Fruit fly (Drosophila melanogaster): Measurements from ENCODE around the gene Ssl1.

The Ssl1 gene

dm6 chr3L:22883649-22884048 is 4.8 kb downstream of the Ssl1 start (continued):
- TF ChIP-seq twi (tag; optimal IDR thresholded peaks at IDR 0.05) = no peak
- TF ChIP-seq CG2199 (GFP tag; IDR thresholded peaks at IDR 0.05) = 0 out of 3 replicates have a peak, but pooled peaks have one; percentile 10
- no peak for TF ChIP-seq CG7556 (GFP tag; optimal IDR thresholded peaks at IDR 0.05)
- TF ChIP-seq CG13424 (tag; optimal IDR thresholded peaks at IDR 0.05) = peak; percentile 9
- TF ChIP-seq zfh1 (GFP tag; IDR thresholded peaks at IDR 0.05) = 0 out of 3 replicates have a peak, but pooled peaks have one; percentile 22
- TF ChIP-seq ro (GFP tag; IDR thresholded peaks at IDR 0.05) = no peak
- TF ChIP-seq vnd (GFP tag; IDR thresholded peaks at IDR 0.05; ENCODE audit: partially characterized antibody) = no peak
- peak; percentile 38 for TF ChIP-seq tap (tag; optimal IDR thresholded peaks at IDR 0.05)
- TF ChIP-seq z (GFP tag; IDR thresholded peaks at IDR 0.05) = no peak
- TF ChIP-seq CG12071 (GFP tag; optimal IDR thresholded peaks at IDR 0.05) = no peak
- peak; percentile 42 for TF ChIP-seq CG2712 (tag; optimal IDR thresholded peaks at IDR 0.05)
- TF ChIP-seq btn (GFP tag; optimal IDR thresholded peaks at IDR 0.05) = no peak
- no peak for TF ChIP-seq E2f2 (GFP tag; IDR thresholded peaks at IDR 0.05)
- TF ChIP-seq pb (GFP tag; optimal IDR thresholded peaks at IDR 0.05) = no peak
- peak in 1 of 2 experiments; percentile 16 for TF ChIP-seq bsh (GFP tag; optimal IDR thresholded peaks at IDR 0.05)
- TF ChIP-seq nmo (GFP tag; optimal IDR thresholded peaks at IDR 0.05) = peak; percentile 27

- TF ChIP-seq CG3407 (GFP tag; optimal IDR thresholded peaks at IDR 0.05) (no peak), sens (GFP tag) (peak; percentile 18), Ets65A (GFP tag) (peak; percentile 55)
Observed at dm6 chr3L:22884481-22884880, 5.6 kb downstream of the Ssl1 start.

dm6 chr3L:22885843-22886242 is 7.0 kb downstream of the Ssl1 start:
- TF ChIP-seq CG10565 (GFP tag; optimal IDR thresholded peaks at IDR 0.05) (no peak), stwl (tag; optimal IDR thresholded peaks at IDR 0.05) (no peak), Xbp1 (GFP tag; optimal IDR thresholded peaks at IDR 0.05) (no peak), CG6765 (GFP tag; optimal IDR thresholded peaks at IDR 0.05) (no peak), gce (GFP tag; IDR thresholded peaks at IDR 0.05) (no peak), CG6791 (GFP tag; IDR thresholded peaks at IDR 0.05; ENCODE audit: partially characterized antibody) (no peak), Lim3 (GFP tag; IDR thresholded peaks at IDR 0.05) (no peak), CG34376 (GFP tag; optimal IDR thresholded peaks at IDR 0.05) (peak; percentile 9), CG15269 (tag; optimal IDR thresholded peaks at IDR 0.05) (no peak), CG8281 (tag; optimal IDR thresholded peaks at IDR 0.05) (no peak), Lpt (GFP tag; optimal IDR thresholded peaks at IDR 0.05) (no peak), chinmo (GFP tag; IDR thresholded peaks at IDR 0.05; ENCODE audit: partially characterized antibody) (0 out of 4 replicates have a peak, but pooled peaks have one; percentile 13), sisA (GFP tag; IDR thresholded peaks at IDR 0.05) (no peak), CG9609 (GFP tag; optimal IDR thresholded peaks at IDR 0.05) (no peak), H2.0 (GFP tag; IDR thresholded peaks at IDR 0.05) (no peak), grn (GFP tag; optimal IDR thresholded peaks at IDR 0.05) (peak; percentile 84), CG14710 (tag; optimal IDR thresholded peaks at IDR 0.05) (no peak), exex (tag; optimal IDR thresholded peaks at IDR 0.05) (peak; percentile 98), CG4730 (GFP tag; IDR thresholded peaks at IDR 0.05) (no peak), Med (GFP tag) (no peak), dysf (GFP tag; IDR thresholded peaks at IDR 0.05) (no peak), org-1 (GFP tag; optimal IDR thresholded peaks at IDR 0.05) (no peak), Hr51 (GFP tag; optimal IDR thresholded peaks at IDR 0.05) (no peak)
